Worm (Caenorhabditis elegans) whole organism, L4/young adult: ENCODE results near the gene lgg-1.

Experiments
- W03F9.2 ChIP-seq: fragments of 150-350 bp; optimal IDR thresholded peaks from 2 replicates; lab custom pipeline; 2014; ENCODE audit warnings: missing biosample characterization, missing genetic modification characterization
- dao-5 ChIP-seq: sonication (generic microtip); optimal IDR thresholded peaks from 2 replicates; lab custom pipeline; 2016; ENCODE audit warnings: missing genotype, missing genetic modification characterization, moderate library complexity, missing compliant biosample characterization
- him-1 ChIP-seq: sonication (generic microtip); optimal IDR thresholded peaks from 2 replicates; lab custom pipeline; 2016; ENCODE audit warnings: missing genotype, missing genetic modification reagents, missing genetic modification characterization, missing compliant biosample characterization

DNA sequence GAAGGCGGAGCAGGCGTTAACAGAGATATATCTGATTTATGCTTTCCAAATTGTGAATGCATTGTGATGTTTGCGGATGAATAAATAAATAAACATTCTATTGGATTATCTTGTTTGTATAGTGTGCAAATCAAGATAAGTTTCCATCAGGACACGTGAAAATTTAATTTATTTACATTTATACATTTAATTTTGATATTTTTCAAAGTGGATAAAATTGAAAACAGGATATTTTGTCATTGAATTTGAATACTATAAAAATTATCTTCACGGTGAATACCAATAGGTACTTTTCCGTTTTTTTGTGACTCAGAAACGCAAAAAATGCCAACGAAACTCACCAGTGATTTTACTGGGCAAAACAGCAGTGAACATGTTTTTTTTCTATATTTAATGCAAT, 43.7 kb upstream of the lgg-1 start, which contains the start of gene F58F12.3:
- TF ChIP-seq him-1 (tag; lab: Kevin White, UChicago) (no peak), W03F9.2 (no peak), dao-5 (no peak)
